Fruit fly (Drosophila melanogaster) whole organism, embryonic: ENCODE results near the gene sun.

Source experiments
- Aef1 ChIP-seq: fragments of 200-800 bp; sonication (Bioruptor generic); IDR thresholded peaks from 3 replicates; pipeline ENCODE4 v1.3.6; 2022; ENCODE audit warnings: missing biosample characterization, missing genetic modification characterization
- Atf6 ChIP-seq: fragments of 200-800 bp; sonication (Bioruptor generic); IDR thresholded peaks from 2 replicates; pipeline ENCODE4 v1.3.6; 2022; ENCODE audit warnings: missing biosample characterization, missing genetic modification characterization
- CG12744 ChIP-seq: fragments of 200-800 bp; sonication (Bioruptor generic); optimal IDR thresholded peaks from 2 replicates; lab custom pipeline; 2016; ENCODE audit warnings: missing biosample characterization, missing genetic modification characterization
- CG13123 ChIP-seq: fragments of 200-800 bp; sonication (Bioruptor generic); optimal IDR thresholded peaks from 2 replicates; lab custom pipeline; 2016; ENCODE audit warnings: missing biosample characterization, missing genetic modification characterization
- CG13287 ChIP-seq: fragments of 200-800 bp; sonication (Bioruptor generic); IDR thresholded peaks from 2 replicates; pipeline ENCODE4 v1.3.6; 2022; ENCODE audit warnings: missing biosample characterization, missing genetic modification characterization; ENCODE audit not compliant: partially characterized antibody
- CG13424 ChIP-seq: fragments of 200-800 bp; sonication (Bioruptor generic); optimal IDR thresholded peaks from 2 replicates; lab custom pipeline; 2019; ENCODE audit warnings: missing biosample characterization, mild to moderate bottlenecking, missing genetic modification characterization, moderate library complexity
- CG13624 ChIP-seq: fragments of 200-800 bp; sonication (Bioruptor generic); optimal IDR thresholded peaks from 2 replicates; lab custom pipeline; 2016; ENCODE audit warnings: missing biosample characterization, missing genetic modification characterization
- CG14667 ChIP-seq: fragments of 200-800 bp; sonication (Bioruptor generic); IDR thresholded peaks from 2 replicates; pipeline ENCODE4 v1.3.6; 2022; ENCODE audit warnings: missing biosample characterization, missing genetic modification characterization
- CG17328 ChIP-seq: fragments of 200-800 bp; sonication (Bioruptor generic); IDR thresholded peaks from 2 replicates; pipeline ENCODE4 v1.3.6; 2022; ENCODE audit warnings: missing biosample characterization, missing genetic modification characterization
- CG17361 ChIP-seq: fragments of 200-800 bp; sonication (Bioruptor generic); IDR thresholded peaks from 3 replicates; pipeline ENCODE4 v1.3.6; 2022; ENCODE audit warnings: missing biosample characterization, missing genetic modification characterization
- CG3065 ChIP-seq: fragments of 200-800 bp; sonication (Bioruptor generic); optimal IDR thresholded peaks from 2 replicates; lab custom pipeline; 2016; ENCODE audit warnings: missing biosample characterization, missing genetic modification characterization
- CG3726 ChIP-seq: fragments of 200-800 bp; sonication (Bioruptor generic); IDR thresholded peaks from 3 replicates; pipeline ENCODE4, ENCODE4 v1.3.6; 2022; ENCODE audit warnings: missing biosample characterization, missing genetic modification characterization
- CG4282 ChIP-seq: fragments of 200-800 bp; sonication (Bioruptor generic); optimal IDR thresholded peaks from 2 replicates; lab custom pipeline; 2016; ENCODE audit warnings: missing biosample characterization, missing genetic modification characterization
- CG4707 ChIP-seq: fragments of 200-800 bp; sonication (Bioruptor generic); optimal IDR thresholded peaks from 2 replicates; lab custom pipeline; 2018; ENCODE audit warnings: missing biosample characterization, mild to moderate bottlenecking, missing genetic modification characterization, moderate library complexity
- CG6683 ChIP-seq: fragments of 200-800 bp; sonication (Bioruptor generic); optimal IDR thresholded peaks from 2 replicates; lab custom pipeline; 2017; ENCODE audit warnings: missing biosample characterization, mild to moderate bottlenecking, missing genetic modification characterization, missing genetic modification reagents
- CG7839 ChIP-seq: fragments of 200-800 bp; sonication (Bioruptor generic); optimal IDR thresholded peaks from 3 replicates; lab custom pipeline; 2018; ENCODE audit warnings: missing biosample characterization, mild to moderate bottlenecking, missing genetic modification characterization, moderate library complexity
- CG9797 ChIP-seq: fragments of 200-800 bp; sonication (Bioruptor generic); optimal IDR thresholded peaks from 3 replicates; lab custom pipeline; 2018; ENCODE audit warnings: missing biosample characterization, mild to moderate bottlenecking, missing genetic modification characterization
- D ChIP-seq, 2 experiments: fragments of 200-800 bp in 1 of 2; fragments of >200 bp in 1 of 2; sonication (Bioruptor generic) in 1 of 2; optimal IDR thresholded peaks; 2 replicates in 1 of 2; 3 replicates in 1 of 2; lab custom pipeline; 2017; ENCODE audit warnings: mild to moderate bottlenecking in 1 of 2, missing biosample characterization in 1 of 2, missing genetic modification characterization in 1 of 2, missing genetic modification reagents in 1 of 2
- Dek ChIP-seq: fragments of 200-800 bp; sonication (Bioruptor generic); optimal IDR thresholded peaks from 3 replicates; lab custom pipeline; 2019; ENCODE audit warnings: missing biosample characterization, mild to moderate bottlenecking, missing genetic modification characterization, moderate library complexity
- GATAe ChIP-seq: fragments of 200-800 bp; sonication (Bioruptor generic); conservative IDR thresholded peaks from 2 replicates; pipeline ENCODE4 v1.3.6; 2022; ENCODE audit warnings: missing biosample characterization, missing genetic modification characterization
- HHEX ChIP-seq: fragments of 200-800 bp; sonication (Bioruptor generic); optimal IDR thresholded peaks from 3 replicates; lab custom pipeline; 2017; ENCODE audit warnings: missing biosample characterization, mild to moderate bottlenecking, missing genetic modification characterization, missing genetic modification reagents
- HLH54F ChIP-seq: fragments of 200-800 bp; sonication (Bioruptor generic); optimal IDR thresholded peaks from 3 replicates; lab custom pipeline; 2016; ENCODE audit warnings: missing biosample characterization, missing genetic modification characterization
- Hr51 ChIP-seq, 2 experiments: fragments of 200-800 bp; sonication (Bioruptor generic); optimal IDR thresholded peaks; 2 replicates in 1 of 2; 3 replicates in 1 of 2; lab custom pipeline; 2016 to 2018; ENCODE audit warnings: missing biosample characterization in 2 of 2, missing genetic modification characterization in 2 of 2, mild to moderate bottlenecking in 1 of 2, moderate library complexity in 1 of 2
- Kr ChIP-seq: fragments of 200-800 bp; sonication (Bioruptor generic); optimal IDR thresholded peaks from 2 replicates; lab custom pipeline; 2017; ENCODE audit warnings: missing biosample characterization, mild to moderate bottlenecking, missing genetic modification characterization
- Lhr ChIP-seq: fragments of 200-800 bp; sonication (Bioruptor generic); optimal IDR thresholded peaks from 3 replicates; lab custom pipeline; 2017; ENCODE audit warnings: mild to moderate bottlenecking, missing biosample characterization, missing genetic modification reagents, missing genetic modification characterization
- Six4 ChIP-seq: fragments of 200-800 bp; sonication (Bioruptor generic); optimal IDR thresholded peaks from 2 replicates; lab custom pipeline; 2016; ENCODE audit warnings: missing biosample characterization, missing genetic modification characterization
- Taf1 ChIP-seq: fragments of 200-800 bp; sonication (Bioruptor generic); IDR thresholded peaks from 2 replicates; pipeline ENCODE4 v1.3.6; 2022; ENCODE audit warnings: missing biosample characterization, missing genetic modification characterization
- Vsx1 ChIP-seq: fragments of 200-800 bp; sonication (Bioruptor generic); optimal IDR thresholded peaks from 2 replicates; lab custom pipeline; 2017; ENCODE audit warnings: missing biosample characterization, mild to moderate bottlenecking, missing genetic modification characterization, missing genetic modification reagents
- ac ChIP-seq: fragments of 200-800 bp; sonication (Bioruptor generic); optimal IDR thresholded peaks from 3 replicates; lab custom pipeline; 2017; ENCODE audit warnings: missing biosample characterization, mild to moderate bottlenecking, missing genetic modification characterization
- ara ChIP-seq: fragments of 200-800 bp; sonication (Bioruptor generic); IDR thresholded peaks from 2 replicates; pipeline ENCODE4 v1.3.6; 2022; ENCODE audit warnings: missing biosample characterization, missing genetic modification characterization
- br ChIP-seq: fragments of >200 bp; optimal IDR thresholded peaks from 2 replicates; lab custom pipeline; 2017
- chn ChIP-seq: fragments of 200-800 bp; sonication (Bioruptor generic); optimal IDR thresholded peaks from 2 replicates; lab custom pipeline; 2016; ENCODE audit warnings: missing biosample characterization, missing genetic modification characterization
- crol ChIP-seq: fragments of 200-800 bp; sonication (Bioruptor generic); IDR thresholded peaks from 2 replicates; pipeline ENCODE4 v1.3.6; 2022; ENCODE audit warnings: missing biosample characterization, missing genetic modification characterization
- en ChIP-seq: fragments of 200-800 bp; sonication (Bioruptor generic); optimal IDR thresholded peaks from 2 replicates; lab custom pipeline; 2016; ENCODE audit warnings: missing biosample characterization, missing genetic modification characterization
- fd96Cb ChIP-seq: fragments of 200-800 bp; sonication (Bioruptor generic); optimal IDR thresholded peaks from 2 replicates; lab custom pipeline; 2018; ENCODE audit warnings: missing biosample characterization, mild to moderate bottlenecking, missing genetic modification characterization, moderate library complexity
- ind ChIP-seq: fragments of 200-800 bp; sonication (Bioruptor generic); optimal IDR thresholded peaks from 3 replicates; lab custom pipeline; 2016; ENCODE audit warnings: missing biosample characterization, missing genetic modification characterization
- jing ChIP-seq: fragments of 200-800 bp; sonication (Bioruptor generic); optimal IDR thresholded peaks from 2 replicates; lab custom pipeline; 2018; ENCODE audit warnings: missing biosample characterization, mild to moderate bottlenecking, missing genetic modification characterization
- lola ChIP-seq, 3 experiments: fragments of >200 bp in 2 of 3; fragments of 200-800 bp in 1 of 3; sonication (Bioruptor generic) in 1 of 3; optimal IDR thresholded peaks; 2 replicates each; lab custom pipeline; 2017 to 2019; ENCODE audit warnings: missing biosample characterization in 3 of 3, missing genetic modification characterization in 3 of 3, mild to moderate bottlenecking in 1 of 3, moderate library complexity in 1 of 3
- nerfin-1 ChIP-seq: fragments of 200-800 bp; sonication (Bioruptor generic); optimal IDR thresholded peaks from 3 replicates; lab custom pipeline; 2019; ENCODE audit warnings: missing biosample characterization, mild to moderate bottlenecking, missing genetic modification characterization, moderate library complexity
- pita ChIP-seq: fragments of 200-800 bp; sonication (Bioruptor generic); optimal IDR thresholded peaks from 2 replicates; lab custom pipeline; 2017; ENCODE audit warnings: missing biosample characterization, mild to moderate bottlenecking, missing genetic modification characterization
- ranshi ChIP-seq: fragments of 200-800 bp; sonication (Bioruptor generic); IDR thresholded peaks from 2 replicates; pipeline ENCODE4 v1.3.6; 2022; ENCODE audit warnings: missing biosample characterization, missing genetic modification characterization
- run ChIP-seq: fragments of 200-800 bp; sonication (Bioruptor generic); optimal IDR thresholded peaks from 3 replicates; lab custom pipeline; 2018; ENCODE audit warnings: missing biosample characterization, mild to moderate bottlenecking, missing genetic modification characterization
- twi ChIP-seq: fragments of 200-800 bp; optimal IDR thresholded peaks from 2 replicates; lab custom pipeline; 2019; ENCODE audit warnings: missing biosample characterization, mild to moderate bottlenecking, missing genetic modification characterization, moderate library complexity

Gene sun

DNA sequence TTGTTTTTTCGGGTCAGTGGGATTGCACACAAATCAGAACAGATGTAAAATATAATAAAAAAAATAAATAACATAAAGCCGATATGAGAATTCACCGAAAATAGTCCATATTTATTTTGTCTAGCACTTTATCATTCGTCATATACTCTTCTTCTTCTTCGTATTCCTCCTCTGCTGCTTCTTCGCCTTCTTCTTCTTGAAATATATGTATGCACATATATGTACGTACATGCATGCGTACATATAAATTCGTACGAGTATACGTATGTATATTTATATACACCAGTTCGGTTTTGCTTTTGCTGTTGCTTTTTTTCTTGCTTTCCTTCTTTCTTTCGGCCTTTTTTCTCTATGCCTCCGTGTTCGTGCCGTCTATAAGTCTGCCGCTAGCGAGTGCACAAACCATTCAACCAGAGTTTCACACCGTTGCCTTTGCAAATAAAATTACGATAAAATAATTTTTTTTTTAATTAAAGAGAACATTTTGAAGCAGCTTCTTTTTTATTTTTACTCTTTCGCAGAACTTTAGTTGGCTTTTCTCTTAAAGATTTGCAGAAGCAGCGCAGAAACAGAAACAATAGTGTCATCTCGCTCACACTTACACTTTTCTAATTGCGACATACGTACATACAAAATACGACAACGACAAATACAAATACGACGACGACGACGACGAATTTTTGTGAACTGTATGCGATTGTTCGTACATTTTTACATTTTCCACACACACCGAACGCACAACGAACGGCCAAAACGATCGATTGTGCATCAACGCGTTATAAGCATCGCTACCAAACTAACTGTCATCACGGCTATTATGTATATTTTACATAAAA is 37.6 kb upstream of the sun start (continued):
- TF ChIP-seq CG13424 (tag; lab: Kevin White, UChicago) (no peak), twi (no peak), GATAe (GFP tag; lab: Robert Waterston, UW) (no peak), run (tag; lab: Kevin White, UChicago) (no peak), lola (GFP tag; optimal IDR thresholded peaks at IDR 0.05; lab: Kevin White, UChicago) (no peak), jing (GFP tag; lab: Kevin White, UChicago) (no peak), CG3726 (GFP tag; lab: Robert Waterston, UW) (no peak), ind (GFP tag; lab: Kevin White, UChicago) (no peak), ac (GFP tag; lab: Kevin White, UChicago) (no peak), CG17361 (GFP tag; lab: Robert Waterston, UW) (no peak), CG13287 (GFP tag; lab: Robert Waterston, UW) (no peak; the same call in 1 of the 2 replicates), Six4 (GFP tag; lab: Kevin White, UChicago) (no peak), CG17328 (GFP tag; lab: Robert Waterston, UW) (no peak), CG13123 (GFP tag; lab: Kevin White, UChicago) (no peak), Dek (tag; lab: Kevin White, UChicago) (no peak), D (optimal IDR thresholded peaks at IDR 0.05; lab: Kevin White, UChicago) (no peak), D (GFP tag; optimal IDR thresholded peaks at IDR 0.05; lab: Kevin White, UChicago) (no peak), en (GFP tag; lab: Kevin White, UChicago) (no peak), chn (no peak), CG14667 (GFP tag; lab: Robert Waterston, UW) (no peak), br (no peak), Vsx1 (GFP tag; lab: Kevin White, UChicago) (no peak), CG6683 (GFP tag; lab: Kevin White, UChicago) (no peak), CG13624 (GFP tag; lab: Kevin White, UChicago) (no peak), Hr51 (GFP tag; optimal IDR thresholded peaks at IDR 0.05; lab: Kevin White, UChicago) (no peak), CG4707 (GFP tag; lab: Kevin White, UChicago) (no peak), CG12744 (GFP tag; lab: Kevin White, UChicago) (no peak), CG4282 (GFP tag; lab: Kevin White, UChicago) (no peak), Kr (GFP tag; lab: Kevin White, UChicago) (no peak), HLH54F (GFP tag; lab: Kevin White, UChicago) (no peak), nerfin-1 (tag; lab: Kevin White, UChicago) (no peak), CG7839 (tag; lab: Kevin White, UChicago) (no peak), fd96Cb (tag; lab: Kevin White, UChicago) (no peak), CG3065 (no peak), ara (no peak), pita (peak; percentile 79), crol (GFP tag; lab: Robert Waterston, UW) (no peak), HHEX (no peak), Lhr (no peak), Taf1 (GFP tag; lab: Robert Waterston, UW) (no peak), Atf6 (GFP tag; lab: Robert Waterston, UW) (no peak), ranshi (GFP tag; lab: Robert Waterston, UW) (no peak), Aef1 (GFP tag; lab: Robert Waterston, UW) (no peak), CG9797 (no peak)
